Worm (Caenorhabditis elegans) whole organism, young adult: ENCODE results near the gene Y65A5A.1.
A peak's percentile ranks its signal among the peaks of the same experiment; 100 is the strongest.

Experiments
- B0035.1 ChIP-seq: sonication (generic microtip); optimal IDR thresholded peaks from 2 replicates; lab custom pipeline; 2016; ENCODE audit warnings: missing genetic modification characterization, mild to moderate bottlenecking, missing compliant biosample characterization, missing genotype, missing genetic modification reagents
- D2030.7 ChIP-seq: fragments of 200-800 bp; sonication (Bioruptor generic); IDR thresholded peaks from 2 replicates; pipeline ENCODE4 v1.3.6; 2022; ENCODE audit warnings: missing genetic modification reagents, missing genetic modification characterization, missing compliant biosample characterization
- F23B12.7 ChIP-seq: sonication (generic microtip); optimal IDR thresholded peaks from 2 replicates; lab custom pipeline; 2017; ENCODE audit warnings: missing genetic modification characterization, mild to moderate bottlenecking, missing compliant biosample characterization, antibody characterized with exemption, moderate library complexity; ENCODE audit not compliant: insufficient read depth
- F37B4.10 ChIP-seq: fragments of 200-800 bp; sonication (Bioruptor generic); IDR thresholded peaks from 2 replicates; pipeline ENCODE4 v1.3.6; 2022; ENCODE audit warnings: missing genetic modification characterization, missing compliant biosample characterization
- F52B5.7 ChIP-seq: sonication (generic microtip); optimal IDR thresholded peaks from 2 replicates; lab custom pipeline; 2016; ENCODE audit warnings: mild to moderate bottlenecking, missing genetic modification characterization, missing compliant biosample characterization
- F57A8.1 ChIP-seq: fragments of 200-800 bp; sonication (Bioruptor generic); optimal IDR thresholded peaks from 2 replicates; lab custom pipeline; 2018; ENCODE audit warnings: mild to moderate bottlenecking, missing genetic modification characterization, moderate library complexity, missing compliant biosample characterization
- F57C9.4 ChIP-seq: sonication (generic microtip); optimal IDR thresholded peaks from 2 replicates; lab custom pipeline; 2017; ENCODE audit warnings: mild to moderate bottlenecking, missing genetic modification characterization, missing compliant biosample characterization
- K11D2.4 ChIP-seq: fragments of 200-800 bp; sonication (Bioruptor generic); IDR thresholded peaks from 2 replicates; pipeline ENCODE4 v1.3.6; 2022; ENCODE audit warnings: missing genetic modification reagents, missing genetic modification characterization, missing compliant biosample characterization
- K12H6.12 ChIP-seq: fragments of 200-800 bp; sonication (Bioruptor generic); optimal IDR thresholded peaks from 2 replicates; lab custom pipeline; 2018; ENCODE audit warnings: mild to moderate bottlenecking, missing genetic modification characterization, missing compliant biosample characterization
- T07F8.4 ChIP-seq: sonication (generic microtip); optimal IDR thresholded peaks from 2 replicates; lab custom pipeline; 2016; ENCODE audit warnings: mild to moderate bottlenecking, missing genetic modification characterization, moderate library complexity, missing compliant biosample characterization
- Y53F4B.3 ChIP-seq: fragments of 200-800 bp; sonication (Bioruptor generic); IDR thresholded peaks from 2 replicates; pipeline ENCODE4 v1.3.6; 2022; ENCODE audit warnings: missing genetic modification reagents, missing genetic modification characterization, missing compliant biosample characterization
- Y53G8AR.9 ChIP-seq: fragments of 200-800 bp; sonication (Bioruptor generic); conservative IDR thresholded peaks from 2 replicates; pipeline ENCODE4 v1.3.6; 2022; ENCODE audit warnings: missing genetic modification reagents, missing genetic modification characterization, missing compliant biosample characterization
- Y95B8A.8 ChIP-seq: fragments of 200-800 bp; sonication (Bioruptor generic); IDR thresholded peaks from 2 replicates; pipeline ENCODE4 v1.3.6; 2022; ENCODE audit warnings: missing genetic modification reagents, missing genetic modification characterization, missing compliant biosample characterization
- ZK185.1 ChIP-seq: sonication (generic microtip); optimal IDR thresholded peaks from 2 replicates; lab custom pipeline; 2016; ENCODE audit warnings: mild to moderate bottlenecking, missing genetic modification characterization, missing compliant biosample characterization; ENCODE audit not compliant: poor library complexity, severe bottlenecking
- aptf-2 ChIP-seq: fragments of 200-800 bp; sonication (Bioruptor generic); conservative IDR thresholded peaks from 2 replicates; pipeline ENCODE4 v1.3.6; 2022; ENCODE audit warnings: missing genetic modification reagents, missing genetic modification characterization, missing compliant biosample characterization
- athp-1 ChIP-seq: sonication (generic microtip); optimal IDR thresholded peaks from 2 replicates; lab custom pipeline; 2017; ENCODE audit warnings: mild to moderate bottlenecking, missing genetic modification characterization, missing compliant biosample characterization
- cebp-1 ChIP-seq, 2 experiments: fragments of 200-800 bp in 1 of 2; sonication (Bioruptor generic) in 1 of 2; sonication (generic microtip) in 1 of 2; IDR thresholded peaks in 1 of 2; optimal IDR thresholded peaks in 1 of 2; 2 replicates each; pipeline versions ENCODE4 v1.3.6 to Lab custom; 2017 to 2022; ENCODE audit warnings: missing compliant biosample characterization in 2 of 2, missing genetic modification characterization in 2 of 2, mild to moderate bottlenecking in 1 of 2, missing genetic modification reagents in 1 of 2, moderate library complexity in 1 of 2
- ceh-100 ChIP-seq: fragments of 200-800 bp; sonication (Bioruptor generic); IDR thresholded peaks from 2 replicates; pipeline ENCODE4 v1.3.6; 2022; ENCODE audit warnings: missing genetic modification reagents, missing genetic modification characterization, missing compliant biosample characterization
- ceh-58 ChIP-seq: fragments of 200-800 bp; sonication (Bioruptor generic); IDR thresholded peaks from 2 replicates; pipeline ENCODE4 v1.3.6; 2022; ENCODE audit warnings: missing genetic modification characterization, missing compliant biosample characterization
- dpff-1 ChIP-seq: sonication (generic microtip); optimal IDR thresholded peaks from 2 replicates; lab custom pipeline; 2017; ENCODE audit warnings: mild to moderate bottlenecking, missing genetic modification characterization, missing compliant biosample characterization
- efl-1 ChIP-seq: fragments of 150-350 bp; optimal IDR thresholded peaks from 2 replicates; lab custom pipeline; 2014; ENCODE audit warnings: missing biosample characterization, missing genetic modification reagents, missing genetic modification characterization
- ekl-4 ChIP-seq: fragments of 200-800 bp; sonication (Bioruptor generic); IDR thresholded peaks from 2 replicates; pipeline ENCODE4 v1.3.6; 2022; ENCODE audit warnings: missing genetic modification reagents, missing genetic modification characterization, missing compliant biosample characterization
- hlh-26 ChIP-seq: fragments of 200-800 bp; sonication (Bioruptor generic); conservative IDR thresholded peaks from 2 replicates; pipeline ENCODE4 v1.3.6; 2022; ENCODE audit warnings: missing genetic modification reagents, missing genetic modification characterization, missing compliant biosample characterization
- hmg-1.2 ChIP-seq: fragments of 200-800 bp; sonication (Bioruptor generic); IDR thresholded peaks from 2 replicates; pipeline ENCODE4 v1.3.6; 2022; ENCODE audit warnings: missing genetic modification reagents, missing genetic modification characterization, missing compliant biosample characterization
- hrde-1 ChIP-seq: sonication (generic microtip); optimal IDR thresholded peaks from 2 replicates; lab custom pipeline; 2016; ENCODE audit warnings: missing genetic modification characterization, mild to moderate bottlenecking, missing compliant biosample characterization, moderate library complexity, missing genotype, missing genetic modification reagents, borderline replicate concordance
- hsf-1 ChIP-seq: fragments of 200-800 bp; sonication (Bioruptor generic); IDR thresholded peaks from 2 replicates; pipeline ENCODE4 v1.3.6; 2022; ENCODE audit warnings: missing genetic modification reagents, missing genetic modification characterization, missing compliant biosample characterization
- lin-26 ChIP-seq: fragments of 200-800 bp; sonication (Bioruptor generic); IDR thresholded peaks from 2 replicates; pipeline ENCODE4 v1.3.6; 2022; ENCODE audit warnings: missing genetic modification reagents, missing genetic modification characterization, missing compliant biosample characterization
- lin-54 ChIP-seq: fragments of 200-800 bp; sonication (Bioruptor generic); optimal IDR thresholded peaks from 2 replicates; lab custom pipeline; 2018; ENCODE audit warnings: mild to moderate bottlenecking, missing genetic modification characterization, missing compliant biosample characterization
- lsl-1 ChIP-seq: fragments of 200-800 bp; sonication (Bioruptor generic); optimal IDR thresholded peaks from 2 replicates; lab custom pipeline; 2018; ENCODE audit warnings: mild to moderate bottlenecking, missing genetic modification characterization, moderate library complexity, missing compliant biosample characterization
- madf-10 ChIP-seq: sonication (generic microtip); optimal IDR thresholded peaks from 2 replicates; lab custom pipeline; 2016; ENCODE audit warnings: mild to moderate bottlenecking, missing genetic modification characterization, missing compliant biosample characterization
- madf-6 ChIP-seq: fragments of 200-800 bp; sonication (Bioruptor generic); IDR thresholded peaks from 2 replicates; pipeline ENCODE4 v1.3.6; 2022; ENCODE audit warnings: missing genetic modification reagents, missing genetic modification characterization, missing compliant biosample characterization
- madf-8 ChIP-seq: fragments of 200-800 bp; sonication (Bioruptor generic); conservative IDR thresholded peaks from 2 replicates; pipeline ENCODE4 v1.3.6; 2022; ENCODE audit warnings: missing genetic modification reagents, missing genetic modification characterization, missing compliant biosample characterization
- mcd-1 ChIP-seq: fragments of 200-800 bp; sonication (Bioruptor generic); IDR thresholded peaks from 2 replicates; pipeline ENCODE4 v1.3.6; 2022; ENCODE audit warnings: missing genetic modification reagents, missing genetic modification characterization, missing compliant biosample characterization
- mel-28 ChIP-seq: sonication (generic microtip); optimal IDR thresholded peaks from 2 replicates; lab custom pipeline; 2016; ENCODE audit warnings: borderline replicate concordance, mild to moderate bottlenecking, missing genetic modification characterization, missing compliant biosample characterization
- mes-4 ChIP-seq: sonication (generic microtip); optimal IDR thresholded peaks from 2 replicates; lab custom pipeline; 2016; ENCODE audit warnings: missing genotype, missing genetic modification characterization, missing compliant biosample characterization
- nfya-2 ChIP-seq: fragments of 200-800 bp; sonication (Bioruptor generic); IDR thresholded peaks from 2 replicates; pipeline ENCODE4 v1.3.6; 2022; ENCODE audit warnings: missing genetic modification reagents, missing genetic modification characterization, missing compliant biosample characterization
- nhr-120 ChIP-seq: fragments of 200-800 bp; sonication (Bioruptor generic); IDR thresholded peaks from 2 replicates; pipeline ENCODE4 v1.3.6; 2022; ENCODE audit warnings: missing genetic modification characterization, missing compliant biosample characterization
- rcor-1 ChIP-seq: fragments of 200-800 bp; sonication (Bioruptor generic); IDR thresholded peaks from 2 replicates; pipeline ENCODE4 v1.3.6; 2022; ENCODE audit warnings: missing genetic modification reagents, missing genetic modification characterization, missing compliant biosample characterization
- snpc-1.3 ChIP-seq: sonication (generic microtip); optimal IDR thresholded peaks from 2 replicates; lab custom pipeline; 2017; ENCODE audit warnings: missing genetic modification characterization, mild to moderate bottlenecking, missing compliant biosample characterization, antibody characterized with exemption, moderate library complexity, missing genotype, missing genetic modification reagents; ENCODE audit not compliant: insufficient read depth
- snpc-4 ChIP-seq, 5 experiments: fragments of 150-350 bp in 1 of 5; sonication (generic microtip) in 4 of 5; optimal IDR thresholded peaks; 2 replicates each; lab custom pipeline; 2014 to 2018; ENCODE audit warnings: missing genetic modification characterization in 5 of 5, missing biosample characterization in 3 of 5, antibody characterized with exemption in 2 of 5, mild to moderate bottlenecking in 2 of 5, missing compliant biosample characterization in 2 of 5, missing genotype in 2 of 5, moderate library complexity in 2 of 5, missing genetic modification reagents in 1 of 5
- somi-1 ChIP-seq: fragments of 200-800 bp; sonication (Bioruptor generic); optimal IDR thresholded peaks from 2 replicates; lab custom pipeline; 2018; ENCODE audit warnings: mild to moderate bottlenecking, missing genetic modification characterization, missing compliant biosample characterization
- sptf-2 ChIP-seq: fragments of 200-800 bp; sonication (Bioruptor generic); optimal IDR thresholded peaks from 2 replicates; lab custom pipeline; 2018; ENCODE audit warnings: mild to moderate bottlenecking, missing genetic modification characterization, missing compliant biosample characterization
- tbx-9 ChIP-seq: sonication (generic microtip); optimal IDR thresholded peaks from 2 replicates; lab custom pipeline; 2016; ENCODE audit warnings: borderline replicate concordance, missing genetic modification characterization, inconsistent platforms, missing compliant biosample characterization
- xnd-1 ChIP-seq: sonication (generic microtip); optimal IDR thresholded peaks from 2 replicates; lab custom pipeline; 2016; ENCODE audit warnings: missing genotype, missing genetic modification reagents, missing genetic modification characterization, missing compliant biosample characterization
- ztf-18 ChIP-seq: sonication (generic microtip); optimal IDR thresholded peaks from 2 replicates; lab custom pipeline; 2016; ENCODE audit warnings: missing genotype, mild to moderate bottlenecking, missing genetic modification characterization, missing compliant biosample characterization
- ztf-28 ChIP-seq: fragments of 200-800 bp; sonication (Bioruptor generic); IDR thresholded peaks from 2 replicates; pipeline ENCODE4 v1.3.6; 2022; ENCODE audit warnings: missing genetic modification reagents, missing genetic modification characterization, missing compliant biosample characterization
- ztf-6 ChIP-seq: fragments of 200-800 bp; sonication (Bioruptor generic); IDR thresholded peaks from 2 replicates; pipeline ENCODE4 v1.3.6; 2022; ENCODE audit warnings: missing genetic modification reagents, missing genetic modification characterization, missing compliant biosample characterization

Gene Y65A5A.1

DNA sequence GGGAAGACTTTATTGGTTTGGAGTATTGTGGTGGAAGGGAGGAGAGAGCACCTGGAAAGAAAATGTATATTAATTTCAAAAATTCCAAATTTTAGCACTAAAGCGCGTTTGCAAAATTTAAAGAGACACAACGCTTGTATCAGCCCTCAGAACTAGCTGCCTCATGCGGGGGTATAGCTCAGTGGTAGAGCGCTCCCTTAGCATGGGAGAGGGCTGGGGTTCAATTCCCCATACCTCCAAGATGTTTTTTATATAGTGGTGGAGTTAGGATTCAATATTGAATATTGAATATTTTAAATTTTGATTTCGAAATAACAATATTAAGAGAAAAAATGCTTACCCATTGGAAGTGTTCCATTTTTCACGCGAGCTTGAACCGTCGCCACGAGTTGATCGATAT lies 609 bp downstream of the Y65A5A.1 start (continued):
- peak; percentile 48 for TF ChIP-seq madf-10
- TF ChIP-seq Y95B8A.8 (GFP tag; lab: Robert Waterston, UW), result no peak
- no peak for TF ChIP-seq F57A8.1 (GFP tag; lab: Kevin White, UChicago)
- peak; percentile 69 for TF ChIP-seq mcd-1
- TF ChIP-seq hmg-1.2 (GFP tag; lab: Robert Waterston, UW), result peak; percentile 66
- TF ChIP-seq snpc-1.3 (tag; lab: Kevin White, UChicago), result peak; percentile 88
- TF ChIP-seq D2030.7 (GFP tag; lab: Robert Waterston, UW), result peak; percentile 85
- no peak for TF ChIP-seq tbx-9 (tag; lab: Kevin White, UChicago)
- TF ChIP-seq lin-26 (GFP tag; lab: Robert Waterston, UW), result peak; percentile 89
- peak; percentile 42 for TF ChIP-seq athp-1 (tag; lab: Kevin White, UChicago)
- TF ChIP-seq B0035.1 (tag; lab: Kevin White, UChicago), result no peak
- peak; percentile 45 for TF ChIP-seq hrde-1
- TF ChIP-seq mel-28 (tag; lab: Kevin White, UChicago), result no peak
- TF ChIP-seq sptf-2 (GFP tag; lab: Kevin White, UChicago), result peak; percentile 81
- TF ChIP-seq ztf-6 (GFP tag; lab: Robert Waterston, UW), result no peak
- TF ChIP-seq F52B5.7 (tag; lab: Kevin White, UChicago), result peak; percentile 64
- no peak for TF ChIP-seq K11D2.4
- no peak for TF ChIP-seq nfya-2 (GFP tag; lab: Robert Waterston, UW)
- TF ChIP-seq Y53F4B.3 (GFP tag; lab: Robert Waterston, UW), result 0 out of 2 replicates have a peak, but pooled peaks have one; percentile 41
- TF ChIP-seq cebp-1 (GFP tag; IDR thresholded peaks at IDR 0.05; lab: Robert Waterston, UW), result no peak
- peak; percentile 66 for TF ChIP-seq cebp-1 (tag; optimal IDR thresholded peaks at IDR 0.05; lab: Kevin White, UChicago)
- peak; percentile 84 for TF ChIP-seq ztf-18 (tag; lab: Kevin White, UChicago)
- peak; percentile 55; the same call in 1 of the 2 replicates for TF ChIP-seq ekl-4 (GFP tag; lab: Robert Waterston, UW)
- TF ChIP-seq hsf-1 (GFP tag; lab: Robert Waterston, UW), result peak; percentile 58; the same call in 1 of the 2 replicates
- TF ChIP-seq somi-1 (GFP tag; lab: Kevin White, UChicago), result no peak
- no peak for TF ChIP-seq ztf-28 (GFP tag; lab: Robert Waterston, UW)
- TF ChIP-seq madf-8 (GFP tag; lab: Robert Waterston, UW), result no peak
- peak; percentile 62 for TF ChIP-seq rcor-1 (GFP tag; lab: Robert Waterston, UW)
- no peak for TF ChIP-seq hlh-26 (GFP tag; lab: Robert Waterston, UW)
- TF ChIP-seq ceh-58 (GFP tag; lab: Robert Waterston, UW), result no peak
- no peak for TF ChIP-seq aptf-2 (GFP tag; lab: Robert Waterston, UW)
- TF ChIP-seq dpff-1 (tag; lab: Kevin White, UChicago), result no peak
- peak; percentile 57 for TF ChIP-seq T07F8.4 (tag; lab: Kevin White, UChicago)
- TF ChIP-seq F23B12.7 (tag; lab: Kevin White, UChicago), result peak; percentile 45
- no peak for TF ChIP-seq lsl-1 (GFP tag; lab: Kevin White, UChicago)
- TF ChIP-seq F57C9.4 (tag; lab: Kevin White, UChicago), result no peak
- TF ChIP-seq lin-54 (GFP tag; lab: Kevin White, UChicago), result peak; percentile 55
- TF ChIP-seq madf-6, result peak; percentile 55
- no peak for TF ChIP-seq efl-1 (GFP tag; lab: Kevin White, UChicago)
- TF ChIP-seq ZK185.1 (tag; lab: Kevin White, UChicago), result peak; percentile 75
- peak; percentile 68 for TF ChIP-seq ceh-100 (GFP tag; lab: Robert Waterston, UW)
- peak; percentile 7 for TF ChIP-seq K12H6.12 (tag; lab: Kevin White, UChicago)
- TF ChIP-seq Y53G8AR.9, result no peak
- TF ChIP-seq mes-4 (tag; lab: Kevin White, UChicago), result peak; percentile 6
- TF ChIP-seq xnd-1 (tag; lab: Kevin White, UChicago), result no peak
- no peak for TF ChIP-seq F37B4.10 (GFP tag; lab: Robert Waterston, UW)
- no peak for TF ChIP-seq nhr-120 (GFP tag; lab: Robert Waterston, UW)
- peak; percentile 86 for TF ChIP-seq snpc-4 (GFP tag; optimal IDR thresholded peaks at IDR 0.05; lab: Kevin White, UChicago)
- peak; percentile 50 to 95 (median 92) for TF ChIP-seq snpc-4 (tag; optimal IDR thresholded peaks at IDR 0.05; lab: Kevin White, UChicago)
